Worm (Caenorhabditis elegans) whole organism, L1 larva: Measurements from ENCODE around the gene F41H10.2.
A peak's percentile ranks its signal among the peaks of the same experiment; 100 is the strongest.

Source experiments
- aha-1 ChIP-seq: fragments of 150-350 bp; optimal IDR thresholded peaks from 2 replicates; lab custom pipeline; 2014; ENCODE audit warnings: missing biosample characterization, missing genetic modification characterization
- ama-1 ChIP-seq: fragments of 150-350 bp; optimal IDR thresholded peaks from 2 replicates; lab custom pipeline; 2014
- fkh-10 ChIP-seq: sonication (generic microtip); optimal IDR thresholded peaks from 2 replicates; lab custom pipeline; 2017; ENCODE audit warnings: missing biosample characterization, missing genetic modification reagents, missing genetic modification characterization
- fos-1 ChIP-seq: fragments of 150-350 bp; optimal IDR thresholded peaks from 2 replicates; lab custom pipeline; 2014; ENCODE audit warnings: missing biosample characterization, missing genetic modification characterization
- lir-3 ChIP-seq: sonication (generic microtip); optimal IDR thresholded peaks from 2 replicates; lab custom pipeline; 2016; ENCODE audit warnings: mild to moderate bottlenecking, missing genetic modification characterization, moderate library complexity, missing compliant biosample characterization; ENCODE audit not compliant: poor library complexity
- lsy-2 ChIP-seq, 2 experiments: fragments of 150-350 bp; optimal IDR thresholded peaks; 2 replicates each; lab custom pipeline; 2014; ENCODE audit warnings: missing biosample characterization in 2 of 2, missing genetic modification characterization in 2 of 2
- mdl-1 ChIP-seq, 2 experiments: fragments of 150-350 bp; optimal IDR thresholded peaks; 2 replicates each; lab custom pipeline; 2014 to 2017; ENCODE audit warnings: missing biosample characterization in 2 of 2, missing genetic modification characterization in 2 of 2, inconsistent platforms in 1 of 2
- mef-2 ChIP-seq: fragments of 150-350 bp; optimal IDR thresholded peaks from 2 replicates; lab custom pipeline; 2014; ENCODE audit warnings: missing biosample characterization, missing genetic modification characterization
- nhr-237 ChIP-seq: fragments of 150-350 bp; optimal IDR thresholded peaks from 2 replicates; lab custom pipeline; 2014; ENCODE audit warnings: missing biosample characterization, missing genetic modification characterization
- pag-3 ChIP-seq: sonication (generic microtip); optimal IDR thresholded peaks from 2 replicates; lab custom pipeline; 2017; ENCODE audit warnings: missing genetic modification characterization, mild to moderate bottlenecking, missing compliant biosample characterization, antibody characterized with exemption, borderline replicate concordance; ENCODE audit not compliant: insufficient read depth
- tlp-1 ChIP-seq: fragments of 150-350 bp; optimal IDR thresholded peaks from 2 replicates; lab custom pipeline; 2014; ENCODE audit warnings: missing biosample characterization, missing genetic modification characterization
- unc-130 ChIP-seq: fragments of 150-350 bp; optimal IDR thresholded peaks from 2 replicates; lab custom pipeline; 2017; ENCODE audit warnings: missing biosample characterization, missing genetic modification characterization, inconsistent platforms

ce11 chrIV:5334518-5334917 lies 46.9 kb upstream of the F41H10.2 start:
- TF ChIP-seq ama-1 (lab: Kevin White, UChicago) (no peak), fos-1 (tag; lab: Kevin White, UChicago) (peak; percentile 80), nhr-237 (tag; lab: Kevin White, UChicago) (peak; percentile 20), mef-2 (tag; lab: Kevin White, UChicago) (no peak), tlp-1 (tag; lab: Kevin White, UChicago) (no peak), lsy-2 (tag; optimal IDR thresholded peaks at IDR 0.05; lab: Kevin White, UChicago) (peak; percentile 26 to 74), unc-130 (tag; lab: Kevin White, UChicago) (peak; percentile 55), pag-3 (tag; lab: Kevin White, UChicago) (no peak), mdl-1 (tag; optimal IDR thresholded peaks at IDR 0.05; lab: Kevin White, UChicago) (peak in 1 of 2 experiments; percentile 51), lir-3 (tag; lab: Kevin White, UChicago) (no peak), aha-1 (tag; lab: Kevin White, UChicago) (no peak), fkh-10 (peak; percentile 55)
